Fruit fly (Drosophila melanogaster) whole organism, embryonic: ENCODE data around the gene Dsp1.

Source experiments
- Antp ChIP-seq: fragments of 200-800 bp; sonication (Bioruptor generic); optimal IDR thresholded peaks from 3 replicates; lab custom pipeline; 2016; ENCODE audit warnings: missing biosample characterization, missing genetic modification characterization
- Bdp1 ChIP-seq: fragments of 200-800 bp; sonication (Bioruptor generic); optimal IDR thresholded peaks from 3 replicates; lab custom pipeline; 2016; ENCODE audit warnings: missing biosample characterization, missing genetic modification characterization
- Bgb ChIP-seq: fragments of 200-800 bp; sonication (Bioruptor generic); IDR thresholded peaks from 2 replicates; pipeline ENCODE4 v1.3.6; 2022; ENCODE audit warnings: missing biosample characterization, missing genetic modification characterization; ENCODE audit not compliant: partially characterized antibody
- CG10209 ChIP-seq: fragments of 200-800 bp; sonication (Bioruptor generic); optimal IDR thresholded peaks from 3 replicates; lab custom pipeline; 2017; ENCODE audit warnings: missing biosample characterization, mild to moderate bottlenecking, missing genetic modification characterization, missing genetic modification reagents
- CG11456 ChIP-seq: fragments of 200-800 bp; sonication (Bioruptor generic); IDR thresholded peaks from 3 replicates; pipeline ENCODE4 v1.3.6; 2022; ENCODE audit warnings: missing biosample characterization, missing genetic modification characterization
- CG11504 ChIP-seq: fragments of 200-800 bp; sonication (Bioruptor generic); optimal IDR thresholded peaks from 3 replicates; lab custom pipeline; 2019; ENCODE audit warnings: missing biosample characterization, mild to moderate bottlenecking, missing genetic modification characterization, moderate library complexity
- CG12942 ChIP-seq: fragments of 200-800 bp; sonication (Bioruptor generic); optimal IDR thresholded peaks from 3 replicates; lab custom pipeline; 2016; ENCODE audit warnings: missing biosample characterization, missing genetic modification characterization
- CG14441 ChIP-seq: fragments of 200-800 bp; sonication (Bioruptor generic); IDR thresholded peaks from 2 replicates; pipeline ENCODE4 v1.3.6; 2022; ENCODE audit warnings: missing biosample characterization, missing genetic modification characterization
- CG18599 ChIP-seq: fragments of 200-800 bp; sonication (Bioruptor generic); optimal IDR thresholded peaks from 3 replicates; lab custom pipeline; 2017; ENCODE audit warnings: missing biosample characterization, missing genetic modification characterization, mild to moderate bottlenecking, moderate library complexity, missing genetic modification reagents
- CG3065 ChIP-seq: fragments of 200-800 bp; sonication (Bioruptor generic); optimal IDR thresholded peaks from 2 replicates; lab custom pipeline; 2016; ENCODE audit warnings: missing biosample characterization, missing genetic modification characterization
- CG31441 ChIP-seq: fragments of 200-800 bp; sonication (Bioruptor generic); IDR thresholded peaks from 2 replicates; pipeline ENCODE4 v1.3.6; 2022; ENCODE audit warnings: missing biosample characterization, missing genetic modification characterization
- CG3163 ChIP-seq: fragments of 200-800 bp; sonication (Bioruptor generic); optimal IDR thresholded peaks from 3 replicates; lab custom pipeline; 2016; ENCODE audit warnings: missing biosample characterization, missing genetic modification characterization
- CG33213 ChIP-seq: fragments of 200-800 bp; sonication (Bioruptor generic); optimal IDR thresholded peaks from 3 replicates; lab custom pipeline; 2016; ENCODE audit warnings: missing biosample characterization, missing genetic modification characterization
- CG3726 ChIP-seq: fragments of 200-800 bp; sonication (Bioruptor generic); IDR thresholded peaks from 3 replicates; pipeline ENCODE4, ENCODE4 v1.3.6; 2022; ENCODE audit warnings: missing biosample characterization, missing genetic modification characterization
- CG4328 ChIP-seq: fragments of 200-800 bp; sonication (Bioruptor generic); optimal IDR thresholded peaks from 3 replicates; lab custom pipeline; 2017; ENCODE audit warnings: missing biosample characterization, missing genetic modification reagents, missing genetic modification characterization
- CG6175 ChIP-seq: fragments of 200-800 bp; sonication (Bioruptor generic); IDR thresholded peaks from 3 replicates; pipeline ENCODE4 v1.3.6; 2022; ENCODE audit warnings: missing biosample characterization, missing genetic modification characterization
- CG8089 ChIP-seq: fragments of 200-800 bp; sonication (Bioruptor generic); optimal IDR thresholded peaks from 3 replicates; lab custom pipeline; 2016; ENCODE audit warnings: missing biosample characterization, missing genetic modification characterization
- CG8290 ChIP-seq, 3 experiments: fragments of 200-800 bp; sonication (Bioruptor generic); optimal IDR thresholded peaks; 2 replicates each; lab custom pipeline; 2016 to 2019; ENCODE audit warnings: missing biosample characterization in 3 of 3, missing genetic modification characterization in 3 of 3, mild to moderate bottlenecking in 2 of 3, moderate library complexity in 1 of 3
- CG9609 ChIP-seq: fragments of 200-800 bp; sonication (Bioruptor generic); optimal IDR thresholded peaks from 3 replicates; lab custom pipeline; 2016; ENCODE audit warnings: missing biosample characterization, missing genetic modification characterization
- CG9876 ChIP-seq: fragments of 200-800 bp; sonication (Bioruptor generic); optimal IDR thresholded peaks from 2 replicates; lab custom pipeline; 2016; ENCODE audit warnings: missing biosample characterization, missing genetic modification characterization
- Camta ChIP-seq: fragments of 200-800 bp; sonication (Bioruptor generic); optimal IDR thresholded peaks from 2 replicates; lab custom pipeline; 2016; ENCODE audit warnings: missing biosample characterization, missing genetic modification characterization
- Chrac-16 ChIP-seq: fragments of 200-800 bp; sonication (Bioruptor generic); optimal IDR thresholded peaks from 3 replicates; lab custom pipeline; 2016; ENCODE audit warnings: missing biosample characterization, missing genetic modification characterization
- Dip3 ChIP-seq: fragments of 200-800 bp; sonication (Bioruptor generic); optimal IDR thresholded peaks from 3 replicates; lab custom pipeline; 2016; ENCODE audit warnings: missing biosample characterization, missing genetic modification characterization
- Eip74EF ChIP-seq, 2 experiments: fragments of 200-800 bp in 1 of 2; fragments of >200 bp in 1 of 2; sonication (Bioruptor generic) in 1 of 2; optimal IDR thresholded peaks; 2 replicates each; lab custom pipeline; 2017 to 2019; ENCODE audit warnings: missing biosample characterization in 2 of 2, missing genetic modification characterization in 2 of 2, mild to moderate bottlenecking in 1 of 2, moderate library complexity in 1 of 2
- Hand ChIP-seq: fragments of 200-800 bp; sonication (Bioruptor generic); optimal IDR thresholded peaks from 2 replicates; lab custom pipeline; 2017; ENCODE audit warnings: mild to moderate bottlenecking, missing biosample characterization, missing genetic modification reagents, missing genetic modification characterization
- Hey ChIP-seq: fragments of 200-800 bp; sonication (Bioruptor generic); optimal IDR thresholded peaks from 3 replicates; lab custom pipeline; 2018; ENCODE audit warnings: missing biosample characterization, mild to moderate bottlenecking, missing genetic modification characterization
- HmgD ChIP-seq: fragments of 200-800 bp; sonication (Bioruptor generic); optimal IDR thresholded peaks from 3 replicates; lab custom pipeline; 2016; ENCODE audit warnings: missing biosample characterization, missing genetic modification characterization
- HmgZ ChIP-seq: fragments of 200-800 bp; sonication (Bioruptor generic); optimal IDR thresholded peaks from 2 replicates; lab custom pipeline; 2018; ENCODE audit warnings: missing biosample characterization, mild to moderate bottlenecking, missing genetic modification characterization
- NFAT ChIP-seq: fragments of 200-800 bp; sonication (Bioruptor generic); IDR thresholded peaks from 2 replicates; pipeline ENCODE4 v1.3.6; 2022; ENCODE audit warnings: missing biosample characterization, missing genetic modification characterization
- Nf-YB ChIP-seq: fragments of 200-800 bp; sonication (Bioruptor generic); optimal IDR thresholded peaks from 3 replicates; lab custom pipeline; 2019; ENCODE audit warnings: missing biosample characterization, mild to moderate bottlenecking, missing genetic modification characterization, moderate library complexity
- Pdp1 ChIP-seq, 2 experiments: fragments of 200-800 bp; sonication (Bioruptor generic); optimal IDR thresholded peaks; 3 replicates each; lab custom pipeline; 2016; ENCODE audit warnings: missing biosample characterization in 2 of 2, missing genetic modification characterization in 2 of 2, mild to moderate bottlenecking in 1 of 2, moderate library complexity in 1 of 2
- Rx ChIP-seq: fragments of 200-800 bp; sonication (Bioruptor generic); IDR thresholded peaks from 2 replicates; pipeline ENCODE4 v1.3.6; 2022; ENCODE audit warnings: missing biosample characterization, missing genetic modification characterization
- ab ChIP-seq: fragments of 200-800 bp; sonication (Bioruptor generic); optimal IDR thresholded peaks from 2 replicates; lab custom pipeline; 2016; ENCODE audit warnings: missing biosample characterization, missing genetic modification characterization
- bab2 ChIP-seq: fragments of 200-800 bp; sonication (Bioruptor generic); optimal IDR thresholded peaks from 2 replicates; lab custom pipeline; 2016; ENCODE audit warnings: missing biosample characterization, missing genetic modification characterization
- caup ChIP-seq: fragments of 200-800 bp; sonication (Bioruptor generic); optimal IDR thresholded peaks from 3 replicates; lab custom pipeline; 2017; ENCODE audit warnings: missing biosample characterization, mild to moderate bottlenecking, missing genetic modification characterization, moderate library complexity; ENCODE audit not compliant: severe bottlenecking
- ems ChIP-seq: fragments of 200-800 bp; sonication (Bioruptor generic); optimal IDR thresholded peaks from 3 replicates; lab custom pipeline; 2016; ENCODE audit warnings: missing biosample characterization, missing genetic modification characterization
- ewg ChIP-seq: fragments of 200-800 bp; sonication (Bioruptor generic); optimal IDR thresholded peaks from 3 replicates; lab custom pipeline; 2017; ENCODE audit warnings: mild to moderate bottlenecking, missing biosample characterization, missing genetic modification reagents, missing genetic modification characterization
- gcm ChIP-seq: fragments of 200-800 bp; sonication (Bioruptor generic); optimal IDR thresholded peaks from 2 replicates; lab custom pipeline; 2019; ENCODE audit warnings: missing biosample characterization, mild to moderate bottlenecking, missing genetic modification characterization, moderate library complexity
- grn ChIP-seq: fragments of 200-800 bp; sonication (Bioruptor generic); optimal IDR thresholded peaks from 3 replicates; lab custom pipeline; 2017; ENCODE audit warnings: missing biosample characterization, missing genetic modification characterization
- her ChIP-seq: fragments of 200-800 bp; sonication (Bioruptor generic); optimal IDR thresholded peaks from 2 replicates; lab custom pipeline; 2016; ENCODE audit warnings: missing biosample characterization, missing genetic modification characterization
- maf-S ChIP-seq: fragments of 200-800 bp; sonication (Bioruptor generic); optimal IDR thresholded peaks from 2 replicates; lab custom pipeline; 2016; ENCODE audit warnings: missing biosample characterization, missing genetic modification characterization
- pb ChIP-seq: fragments of 200-800 bp; sonication (Bioruptor generic); optimal IDR thresholded peaks from 3 replicates; lab custom pipeline; 2016; ENCODE audit warnings: missing biosample characterization, missing genetic modification characterization
- pita ChIP-seq: fragments of 200-800 bp; sonication (Bioruptor generic); optimal IDR thresholded peaks from 2 replicates; lab custom pipeline; 2017; ENCODE audit warnings: missing biosample characterization, mild to moderate bottlenecking, missing genetic modification characterization
- pnt ChIP-seq: fragments of 200-800 bp; sonication (Bioruptor generic); optimal IDR thresholded peaks from 3 replicates; lab custom pipeline; 2016; ENCODE audit warnings: missing biosample characterization, missing genetic modification characterization
- pzg ChIP-seq: fragments of 200-800 bp; sonication (Bioruptor generic); optimal IDR thresholded peaks from 3 replicates; lab custom pipeline; 2018; ENCODE audit warnings: missing biosample characterization, mild to moderate bottlenecking, missing genetic modification characterization, moderate library complexity
- sug ChIP-seq: fragments of 200-800 bp; optimal IDR thresholded peaks from 2 replicates; lab custom pipeline; 2019; ENCODE audit warnings: missing biosample characterization, mild to moderate bottlenecking, missing genetic modification characterization, moderate library complexity
- tna ChIP-seq: fragments of 200-800 bp; sonication (Bioruptor generic); IDR thresholded peaks from 2 replicates; pipeline ENCODE4 v1.3.6; 2022; ENCODE audit warnings: missing biosample characterization, missing genetic modification characterization; ENCODE audit not compliant: partially characterized antibody
- trem ChIP-seq: fragments of 200-800 bp; optimal IDR thresholded peaks from 3 replicates; lab custom pipeline; 2019; ENCODE audit warnings: missing biosample characterization, mild to moderate bottlenecking, missing genetic modification characterization, moderate library complexity
- ttk ChIP-seq: fragments of 200-800 bp; sonication (Bioruptor generic); IDR thresholded peaks from 2 replicates; pipeline ENCODE4 v2.1.2; 2022; ENCODE audit warnings: missing biosample characterization, missing genetic modification characterization
- vvl ChIP-seq: fragments of 200-800 bp; sonication (Bioruptor generic); IDR thresholded peaks from 2 replicates; pipeline ENCODE4 v1.3.6; 2022; ENCODE audit warnings: missing biosample characterization, missing genetic modification characterization
- yki ChIP-seq: fragments of >200 bp; optimal IDR thresholded peaks from 3 replicates; lab custom pipeline; 2018

Gene Dsp1

dm6 chrX:16350062-16350461 is 16.6 kb downstream of the Dsp1 start, which contains the start of gene sl (continued):
- TF ChIP-seq Nf-YB (GFP tag; lab: Kevin White, UChicago), result no peak
- TF ChIP-seq pzg, result peak; percentile 56
- no peak for TF ChIP-seq CG12942 (GFP tag; lab: Kevin White, UChicago)
- peak; percentile 30 for TF ChIP-seq trem (tag; lab: Kevin White, UChicago)
- TF ChIP-seq Chrac-16 (GFP tag; lab: Kevin White, UChicago), result no peak
- no peak for TF ChIP-seq Hand (GFP tag; lab: Kevin White, UChicago)
- no peak for TF ChIP-seq CG9876 (GFP tag; lab: Kevin White, UChicago)
- TF ChIP-seq CG11504, result no peak
- no peak for TF ChIP-seq Bdp1 (GFP tag; lab: Kevin White, UChicago)
- TF ChIP-seq CG31441 (GFP tag; lab: Robert Waterston, UW), result no peak
- TF ChIP-seq vvl (GFP tag; lab: Robert Waterston, UW), result 0 out of 2 replicates have a peak, but pooled peaks have one; percentile 15
- TF ChIP-seq CG9609 (GFP tag; lab: Kevin White, UChicago), result no peak
- no peak for TF ChIP-seq ttk (GFP tag; lab: Robert Waterston, UW)
- TF ChIP-seq Eip74EF (GFP tag; optimal IDR thresholded peaks at IDR 0.05; lab: Kevin White, UChicago), result peak in 1 of 2 experiments; percentile 59
- TF ChIP-seq CG8290 (GFP tag; optimal IDR thresholded peaks at IDR 0.05; lab: Kevin White, UChicago), result peak; percentile 4
- TF ChIP-seq CG8290 (tag; optimal IDR thresholded peaks at IDR 0.05; lab: Kevin White, UChicago), result no peak
- TF ChIP-seq CG33213 (GFP tag; lab: Kevin White, UChicago), result no peak
- TF ChIP-seq NFAT (GFP tag; lab: Robert Waterston, UW), result no peak
- TF ChIP-seq Camta, result peak; percentile 32
- TF ChIP-seq ems (GFP tag; lab: Kevin White, UChicago), result no peak
- no peak for TF ChIP-seq her (GFP tag; lab: Kevin White, UChicago)
- TF ChIP-seq CG3726, result no peak
- TF ChIP-seq yki (lab: Kevin White, UChicago), result no peak
- peak; percentile 36 for TF ChIP-seq HmgZ (tag; lab: Kevin White, UChicago)
- TF ChIP-seq bab2, result peak; percentile 41
- no peak for TF ChIP-seq CG10209 (GFP tag; lab: Kevin White, UChicago)
- TF ChIP-seq Pdp1 (GFP tag; optimal IDR thresholded peaks at IDR 0.05; lab: Kevin White, UChicago), result peak in 1 of 2 experiments; percentile 71
- TF ChIP-seq CG8089 (GFP tag; lab: Kevin White, UChicago), result no peak
- TF ChIP-seq Hey (tag; lab: Kevin White, UChicago), result no peak
- no peak for TF ChIP-seq maf-S (GFP tag; lab: Kevin White, UChicago)
- 0 out of 2 replicates have a peak, but pooled peaks have one; percentile 36 for TF ChIP-seq Bgb
- TF ChIP-seq HmgD (GFP tag; lab: Kevin White, UChicago), result no peak
- TF ChIP-seq CG18599 (GFP tag; lab: Kevin White, UChicago), result no peak
- TF ChIP-seq grn (GFP tag; lab: Kevin White, UChicago), result peak; percentile 55

- TF ChIP-seq tna (GFP tag; lab: Robert Waterston, UW) (no peak), CG14441 (peak; percentile 91), CG6175 (GFP tag; lab: Robert Waterston, UW) (no peak), sug (peak; percentile 91), ewg (GFP tag; lab: Kevin White, UChicago) (peak; percentile 85), CG4328 (GFP tag; lab: Kevin White, UChicago) (peak; percentile 82), ab (GFP tag; lab: Kevin White, UChicago) (peak; percentile 66), Antp (GFP tag; lab: Kevin White, UChicago) (peak; percentile 72), pnt (no peak), CG3163 (peak; percentile 32), CG3065 (GFP tag; lab: Kevin White, UChicago) (peak; percentile 84), CG11456 (GFP tag; lab: Robert Waterston, UW) (no peak), Rx (GFP tag; lab: Robert Waterston, UW) (no peak; the same call in 1 of the 2 replicates), gcm (peak; percentile 92), caup (peak; percentile 89), pita (GFP tag; lab: Kevin White, UChicago) (no peak), Dip3 (GFP tag; lab: Kevin White, UChicago) (no peak), pb (GFP tag; lab: Kevin White, UChicago) (no peak)
These were observed 25.4 kb downstream of the Dsp1 start, which contains the start of the genes U2af50 and PIG-Q for dm6 chrX:16358670-16359320. Gene U2af50, minus strand, starts transcription at chrX:16359039. Gene PIG-Q, plus strand, starts transcription at chrX:16359143.
